Worm (Caenorhabditis elegans) whole organism, mixed stage, embryonic: ENCODE measurements around the gene T16G12.12.

ENCODE experiments used
- blmp-1 ChIP-seq: fragments of 150-350 bp; optimal IDR thresholded peaks from 2 replicates; lab custom pipeline; 2014; ENCODE audit warnings: missing biosample characterization, missing genetic modification characterization
- lin-32 ChIP-seq: fragments of 200-800 bp; sonication (Bioruptor generic); optimal IDR thresholded peaks from 2 replicates; lab custom pipeline; 2018; ENCODE audit warnings: mild to moderate bottlenecking, missing genetic modification characterization, missing compliant biosample characterization
- lsy-2 ChIP-seq: fragments of 150-350 bp; optimal IDR thresholded peaks from 2 replicates; lab custom pipeline; 2014; ENCODE audit warnings: missing biosample characterization, missing genetic modification characterization
- mep-1 ChIP-seq: fragments of 150-350 bp; optimal IDR thresholded peaks from 2 replicates; lab custom pipeline; 2017; ENCODE audit warnings: missing biosample characterization, missing genetic modification reagents, missing genetic modification characterization, inconsistent platforms
- nhr-12 ChIP-seq: fragments of 150-350 bp; optimal IDR thresholded peaks from 2 replicates; lab custom pipeline; 2014; ENCODE audit warnings: missing biosample characterization, missing genetic modification characterization
- pha-4 ChIP-seq: fragments of 150-350 bp; optimal IDR thresholded peaks from 2 replicates; lab custom pipeline; 2018; ENCODE audit warnings: missing biosample characterization, missing genetic modification reagents, missing genetic modification characterization
- snpc-4 ChIP-seq: fragments of 150-350 bp; optimal IDR thresholded peaks from 2 replicates; lab custom pipeline; 2014; ENCODE audit warnings: missing biosample characterization, missing genetic modification characterization
- tbx-8 ChIP-seq: fragments of 200-800 bp; sonication (Bioruptor generic); optimal IDR thresholded peaks from 2 replicates; lab custom pipeline; 2018; ENCODE audit warnings: mild to moderate bottlenecking, missing genetic modification characterization, moderate library complexity, missing compliant biosample characterization
- unc-120 ChIP-seq: sonication (generic microtip); optimal IDR thresholded peaks from 2 replicates; lab custom pipeline; 2017; ENCODE audit warnings: missing genetic modification characterization, missing compliant biosample characterization; ENCODE audit not compliant: poor library complexity, severe bottlenecking
- unc-62 ChIP-seq: fragments of 150-350 bp; optimal IDR thresholded peaks from 2 replicates; lab custom pipeline; 2014; ENCODE audit warnings: missing biosample characterization, missing genetic modification reagents, missing genetic modification characterization
- ztf-11 ChIP-seq: fragments of 150-350 bp; optimal IDR thresholded peaks from 2 replicates; lab custom pipeline; 2014; ENCODE audit warnings: missing biosample characterization, missing genetic modification characterization

ce11 chrIII:10112958-10113357, 59.5 kb downstream of the T16G12.12 start, which contains the start of gene vps-29:
- no peak for TF ChIP-seq ztf-11 (tag; lab: Kevin White, UChicago)
- no peak for TF ChIP-seq mep-1 (tag; lab: Kevin White, UChicago)
- TF ChIP-seq blmp-1 (tag; lab: Kevin White, UChicago), result no peak
- TF ChIP-seq nhr-12 (tag; lab: Kevin White, UChicago), result no peak
- TF ChIP-seq unc-120 (tag; lab: Kevin White, UChicago), result no peak
- TF ChIP-seq pha-4 (tag; lab: Kevin White, UChicago), result no peak
- TF ChIP-seq snpc-4 (tag; lab: Kevin White, UChicago), result no peak
- no peak for TF ChIP-seq lsy-2
- no peak for TF ChIP-seq unc-62 (GFP tag; lab: Kevin White, UChicago)
- TF ChIP-seq tbx-8 (GFP tag; lab: Kevin White, UChicago), result no peak
- no peak for TF ChIP-seq lin-32
